Fruit fly (Drosophila melanogaster) whole organism, prepupa: Measurements from ENCODE around the gene ppk20.
A peak's percentile ranks its signal among the peaks of the same experiment; 100 is the strongest.

Source experiments
- Blimp-1 ChIP-seq: fragments of 200-800 bp; sonication (Bioruptor generic); optimal IDR thresholded peaks from 3 replicates; lab custom pipeline; 2017; ENCODE audit warnings: missing biosample characterization, missing genetic modification characterization, mild to moderate bottlenecking, moderate library complexity, missing genetic modification reagents
- CG11762 ChIP-seq: fragments of 200-800 bp; sonication (Bioruptor generic); optimal IDR thresholded peaks from 3 replicates; lab custom pipeline; 2016; ENCODE audit warnings: missing biosample characterization, missing genetic modification characterization; ENCODE audit not compliant: insufficient read depth
- CG11902 ChIP-seq: fragments of 200-800 bp; sonication (Bioruptor generic); optimal IDR thresholded peaks from 3 replicates; lab custom pipeline; 2016; ENCODE audit warnings: missing biosample characterization, missing genetic modification characterization
- CG15336 ChIP-seq: fragments of 200-800 bp; sonication (Bioruptor generic); IDR thresholded peaks from 2 replicates; pipeline ENCODE4 v1.3.6; 2022; ENCODE audit warnings: missing biosample characterization, missing genetic modification characterization
- CG1621 ChIP-seq: fragments of 200-800 bp; sonication (Bioruptor generic); optimal IDR thresholded peaks from 3 replicates; lab custom pipeline; 2018; ENCODE audit warnings: missing biosample characterization, mild to moderate bottlenecking, missing genetic modification characterization
- CG16779 ChIP-seq: fragments of 200-800 bp; sonication (Bioruptor generic); optimal IDR thresholded peaks from 3 replicates; lab custom pipeline; 2017; ENCODE audit warnings: missing biosample characterization, mild to moderate bottlenecking, missing genetic modification characterization
- CG32006 ChIP-seq: fragments of 200-800 bp; sonication (Bioruptor generic); optimal IDR thresholded peaks from 3 replicates; lab custom pipeline; 2017; ENCODE audit warnings: missing biosample characterization, mild to moderate bottlenecking, missing genetic modification characterization
- CG34406 ChIP-seq: fragments of 200-800 bp; sonication (Bioruptor generic); optimal IDR thresholded peaks from 3 replicates; lab custom pipeline; 2016; ENCODE audit warnings: missing biosample characterization, missing genetic modification characterization
- CG3919 ChIP-seq: fragments of 200-800 bp; sonication (Bioruptor generic); optimal IDR thresholded peaks from 3 replicates; lab custom pipeline; 2016; ENCODE audit warnings: missing biosample characterization, missing genetic modification characterization
- CG6163 ChIP-seq: fragments of 200-800 bp; sonication (Bioruptor generic); IDR thresholded peaks from 3 replicates; pipeline ENCODE4 v1.3.6; 2022; ENCODE audit warnings: missing biosample characterization, missing genetic modification characterization
- CG6276 ChIP-seq: fragments of 200-800 bp; sonication (Bioruptor generic); optimal IDR thresholded peaks from 2 replicates; lab custom pipeline; 2017; ENCODE audit warnings: missing biosample characterization, mild to moderate bottlenecking, missing genetic modification characterization
- CG6808 ChIP-seq: fragments of 200-800 bp; sonication (Bioruptor generic); optimal IDR thresholded peaks from 3 replicates; lab custom pipeline; 2017; ENCODE audit warnings: missing biosample characterization, missing genetic modification characterization, mild to moderate bottlenecking, moderate library complexity, missing genetic modification reagents
- CG6854 ChIP-seq: fragments of 200-800 bp; sonication (Bioruptor generic); optimal IDR thresholded peaks from 2 replicates; lab custom pipeline; 2017; ENCODE audit warnings: missing biosample characterization, mild to moderate bottlenecking, missing genetic modification characterization
- CG8119 ChIP-seq: fragments of 200-800 bp; sonication (Bioruptor generic); IDR thresholded peaks from 3 replicates; pipeline ENCODE4 v1.3.6; 2022; ENCODE audit warnings: missing biosample characterization, missing genetic modification characterization
- CG8632 ChIP-seq: fragments of 200-800 bp; sonication (Bioruptor generic); optimal IDR thresholded peaks from 3 replicates; lab custom pipeline; 2016; ENCODE audit warnings: missing biosample characterization, missing genetic modification characterization
- Eip75B ChIP-seq: fragments of 200-800 bp; sonication (Bioruptor generic); optimal IDR thresholded peaks from 3 replicates; lab custom pipeline; 2016; ENCODE audit warnings: missing biosample characterization, missing genetic modification characterization
- Eip78C ChIP-seq: fragments of 200-800 bp; sonication (Bioruptor generic); peaks from one replicate; lab custom pipeline; 2016; ENCODE audit warnings: missing biosample characterization, missing genetic modification characterization
- Eip93F ChIP-seq: fragments of 200-800 bp; sonication (Bioruptor generic); optimal IDR thresholded peaks from 2 replicates; lab custom pipeline; 2016; ENCODE audit warnings: missing biosample characterization, mild to moderate bottlenecking, missing genetic modification characterization
- Ets21C ChIP-seq: fragments of 200-800 bp; sonication (Bioruptor generic); optimal IDR thresholded peaks from 3 replicates; lab custom pipeline; 2016; ENCODE audit warnings: missing biosample characterization, missing genetic modification characterization
- Ets96B ChIP-seq: fragments of 200-800 bp; optimal IDR thresholded peaks from 2 replicates; lab custom pipeline; 2019; ENCODE audit warnings: missing biosample characterization, mild to moderate bottlenecking, missing genetic modification characterization, moderate library complexity
- Gug ChIP-seq: fragments of 200-800 bp; sonication (Bioruptor generic); IDR thresholded peaks from 2 replicates; pipeline ENCODE4 v1.3.6; 2022; ENCODE audit warnings: missing biosample characterization, missing genetic modification characterization
- Met ChIP-seq: fragments of 200-800 bp; sonication (Bioruptor generic); optimal IDR thresholded peaks from 3 replicates; lab custom pipeline; 2016; ENCODE audit warnings: missing biosample characterization, missing genetic modification characterization
- OdsH ChIP-seq: fragments of 200-800 bp; sonication (Bioruptor generic); optimal IDR thresholded peaks from 3 replicates; lab custom pipeline; 2016; ENCODE audit warnings: missing biosample characterization, missing genetic modification characterization
- Sox102F ChIP-seq: fragments of 200-800 bp; sonication (Bioruptor generic); optimal IDR thresholded peaks from 2 replicates; lab custom pipeline; 2016; ENCODE audit warnings: missing biosample characterization, mild to moderate bottlenecking, missing genetic modification characterization
- Sox14 ChIP-seq: fragments of 200-800 bp; sonication (Bioruptor generic); optimal IDR thresholded peaks from 3 replicates; lab custom pipeline; 2016; ENCODE audit warnings: missing biosample characterization, missing genetic modification characterization
- achi ChIP-seq: fragments of 200-800 bp; sonication (Bioruptor generic); optimal IDR thresholded peaks from 3 replicates; lab custom pipeline; 2016; ENCODE audit warnings: missing biosample characterization, missing genetic modification characterization
- cyc ChIP-seq: fragments of 200-800 bp; sonication (Bioruptor generic); optimal IDR thresholded peaks from 3 replicates; lab custom pipeline; 2016; ENCODE audit warnings: missing biosample characterization, missing genetic modification characterization
- dsx ChIP-seq: fragments of 200-800 bp; optimal IDR thresholded peaks from 3 replicates; lab custom pipeline; 2019; ENCODE audit warnings: missing biosample characterization, mild to moderate bottlenecking, missing genetic modification characterization, moderate library complexity; ENCODE audit not compliant: poor library complexity, severe bottlenecking
- eg ChIP-seq: fragments of 200-800 bp; sonication (Bioruptor generic); IDR thresholded peaks from 3 replicates; pipeline ENCODE4 v1.3.6; 2022; ENCODE audit warnings: missing biosample characterization, missing genetic modification characterization
- esn ChIP-seq: fragments of 200-800 bp; sonication (Bioruptor generic); optimal IDR thresholded peaks from 2 replicates; lab custom pipeline; 2016; ENCODE audit warnings: missing biosample characterization, mild to moderate bottlenecking, missing genetic modification characterization, moderate library complexity
- fd85E ChIP-seq: fragments of 200-800 bp; sonication (Bioruptor generic); optimal IDR thresholded peaks from 3 replicates; lab custom pipeline; 2016; ENCODE audit warnings: missing biosample characterization, missing genetic modification characterization
- fkh ChIP-seq: fragments of 200-800 bp; sonication (Bioruptor generic); optimal IDR thresholded peaks from 3 replicates; lab custom pipeline; 2017; ENCODE audit warnings: missing biosample characterization, mild to moderate bottlenecking, missing genetic modification characterization, moderate library complexity
- pdm3 ChIP-seq: fragments of 200-800 bp; sonication (Bioruptor generic); optimal IDR thresholded peaks from 3 replicates; lab custom pipeline; 2016; ENCODE audit warnings: missing biosample characterization, missing genetic modification characterization
- salr ChIP-seq, 2 experiments: fragments of 200-800 bp; sonication (Bioruptor generic); optimal IDR thresholded peaks; 3 replicates each; lab custom pipeline; 2016 to 2018; ENCODE audit warnings: missing biosample characterization in 2 of 2, missing genetic modification characterization in 2 of 2, mild to moderate bottlenecking in 1 of 2
- svp ChIP-seq: fragments of 200-800 bp; sonication (Bioruptor generic); peaks from one replicate; lab custom pipeline; 2016; ENCODE audit warnings: missing biosample characterization, missing genetic modification characterization
- topi ChIP-seq: fragments of 200-800 bp; sonication (Bioruptor generic); optimal IDR thresholded peaks from 3 replicates; lab custom pipeline; 2016; ENCODE audit warnings: missing biosample characterization, missing genetic modification characterization
- vri ChIP-seq: fragments of 200-800 bp; sonication (Bioruptor generic); optimal IDR thresholded peaks from 3 replicates; lab custom pipeline; 2016; ENCODE audit warnings: missing biosample characterization, mild to moderate bottlenecking, missing genetic modification characterization

ppk20 gene

dm6 chr3R:29689211-29689610 lies 20.5 kb upstream of the ppk20 start, which contains the start of gene Obp99c:
Obp99c (minus strand) TSS chr3R:29689311.
- TF ChIP-seq Sox102F (no peak), Eip93F (no peak), CG6163 (GFP tag; lab: Robert Waterston, UW) (no peak), Gug (GFP tag; lab: Robert Waterston, UW) (no peak), fd85E (GFP tag; lab: Kevin White, UChicago) (no peak), salr (GFP tag; optimal IDR thresholded peaks at IDR 0.05; lab: Kevin White, UChicago) (no peak)

DNA sequence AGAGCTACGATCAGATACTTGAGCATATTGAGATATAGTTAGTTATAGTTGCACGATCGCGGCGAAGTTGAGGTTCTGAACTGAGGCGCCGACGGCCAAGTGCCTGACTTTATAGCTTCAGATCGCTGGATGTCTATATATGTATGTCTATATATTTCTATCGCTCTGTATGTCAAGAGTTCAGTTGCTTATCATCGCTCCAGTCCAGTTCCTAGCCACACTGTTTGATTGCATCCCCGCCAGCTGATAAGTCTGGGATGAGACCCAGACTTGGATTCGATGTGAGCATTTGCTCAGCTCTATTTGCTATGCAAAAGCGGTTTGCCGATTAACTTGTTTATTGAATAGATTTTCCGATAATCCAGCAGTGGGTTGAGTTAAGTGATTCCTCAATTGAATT lies 18.0 kb upstream of the ppk20 start:
- TF ChIP-seq svp (peak; percentile 96), Eip78C (GFP tag; lab: Kevin White, UChicago) (peak; percentile 60), CG34406 (GFP tag; lab: Kevin White, UChicago) (no peak)

DNA sequence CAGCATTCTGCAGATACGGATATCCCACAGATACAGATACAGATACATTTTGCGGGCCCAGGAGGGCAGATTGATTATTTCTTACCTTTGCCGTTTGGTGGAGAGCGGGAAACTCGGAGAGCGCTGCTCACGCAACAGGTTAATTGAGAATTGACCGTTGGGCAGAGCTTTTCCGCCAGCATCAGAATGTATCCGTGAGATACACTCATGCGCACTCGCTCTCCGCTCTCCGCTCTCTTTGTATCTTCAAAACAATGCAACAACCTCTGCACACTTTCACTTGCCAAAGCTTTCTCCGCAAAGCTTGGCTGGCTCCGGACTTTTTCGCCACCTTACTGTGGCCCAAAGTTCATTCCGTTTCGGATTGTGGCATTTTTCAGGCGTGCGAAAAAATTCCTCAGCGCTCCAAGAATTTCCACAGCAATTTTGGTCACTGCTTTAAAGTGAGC lies 13.5 kb upstream of the ppk20 start, which contains the start of the genes CG7582 and Gycalpha99B:
Gene CG7582 (minus strand): TSS at position 127 of the 449 bp plus-strand sequence.
Gene Gycalpha99B (plus strand): TSS at position 352 of the 449 bp plus-strand sequence.
- peak; percentile 72 for TF ChIP-seq CG6854 (GFP tag; lab: Kevin White, UChicago)
- peak; percentile 19 for TF ChIP-seq CG6808 (GFP tag; lab: Kevin White, UChicago)
- TF ChIP-seq CG3919 = peak; percentile 28
- no peak for TF ChIP-seq fkh (GFP tag; lab: Kevin White, UChicago)
- TF ChIP-seq pdm3 (GFP tag; lab: Kevin White, UChicago) = no peak
- peak; percentile 24; the same call in 1 of the 3 replicates for TF ChIP-seq CG6163 (GFP tag; lab: Robert Waterston, UW)
- peak; percentile 63; the same call in 2 of the 3 replicates for TF ChIP-seq CG8119 (GFP tag; lab: Robert Waterston, UW)
- peak; percentile 6 for TF ChIP-seq dsx (GFP tag; lab: Kevin White, UChicago)
- TF ChIP-seq esn (GFP tag; lab: Kevin White, UChicago) = no peak
- no peak for TF ChIP-seq Met
- no peak for TF ChIP-seq achi
- TF ChIP-seq Eip78C (GFP tag; lab: Kevin White, UChicago) = peak; percentile 55
- peak; percentile 73 for TF ChIP-seq CG15336 (GFP tag; lab: Robert Waterston, UW)
- TF ChIP-seq CG16779 (tag; lab: Kevin White, UChicago) = peak; percentile 23
- no peak for TF ChIP-seq cyc (GFP tag; lab: Kevin White, UChicago)
- peak; percentile 42 for TF ChIP-seq CG6276
- no peak for TF ChIP-seq CG8632 (GFP tag; lab: Kevin White, UChicago)
- no peak for TF ChIP-seq CG11762 (GFP tag; lab: Kevin White, UChicago)
- TF ChIP-seq Sox102F = peak; percentile 51
- TF ChIP-seq Ets96B = no peak
- peak; percentile 14; the same call in 1 of the 3 replicates for TF ChIP-seq eg (GFP tag; lab: Robert Waterston, UW)
- peak; percentile 5 for TF ChIP-seq fd85E (GFP tag; lab: Kevin White, UChicago)
- TF ChIP-seq OdsH (GFP tag; lab: Kevin White, UChicago) = no peak
- TF ChIP-seq Eip75B (GFP tag; lab: Kevin White, UChicago) = no peak
- TF ChIP-seq Sox14 = no peak
- TF ChIP-seq CG32006 (GFP tag; lab: Kevin White, UChicago) = no peak
- TF ChIP-seq vri (GFP tag; lab: Kevin White, UChicago) = no peak
- peak; percentile 99 for TF ChIP-seq Blimp-1 (GFP tag; lab: Kevin White, UChicago)
- peak; percentile 45 for TF ChIP-seq CG1621 (tag; lab: Kevin White, UChicago)
- TF ChIP-seq Ets21C (GFP tag; lab: Kevin White, UChicago) = no peak
- TF ChIP-seq svp = peak; percentile 90
- TF ChIP-seq, all 60 proteins: peak for 16

DNA sequence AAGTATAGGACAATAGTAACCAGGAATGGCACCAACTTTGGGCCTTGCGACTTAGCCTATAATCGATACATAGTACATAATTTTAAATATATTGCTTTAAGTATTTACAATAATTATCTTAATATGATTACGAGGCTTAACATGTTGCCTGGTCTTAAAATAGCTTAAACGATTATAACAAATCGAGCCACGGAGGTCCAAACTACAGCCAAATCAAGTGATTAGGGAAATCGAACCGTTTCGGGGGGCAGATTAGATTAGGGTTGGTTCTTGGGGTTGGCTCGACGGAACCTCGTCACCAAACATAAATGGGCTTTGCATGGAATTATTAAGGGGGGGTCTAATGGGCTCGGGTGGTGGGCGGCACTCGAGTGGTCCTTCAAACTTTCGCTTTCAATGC lies 12.6 kb upstream of the ppk20 start:
- TF ChIP-seq Eip75B (GFP tag; lab: Kevin White, UChicago) (no peak), topi (no peak), CG11902 (GFP tag; lab: Kevin White, UChicago) (no peak), CG8119 (GFP tag; lab: Robert Waterston, UW) (no peak)
- TF ChIP-seq, all 60 proteins: peak for 0
